Worm (Caenorhabditis elegans): ENCODE measurements around the gene T20D4.12.

Gene T20D4.12

ce11 chrV:3428697-3429096 lies 31.8 kb downstream of the T20D4.12 start, which contains the start of gene srab-20:
Gene srab-20, plus strand, starts transcription at chrV:3428997.
- TF ChIP-seq hlh-30 (tag; optimal IDR thresholded peaks at IDR 0.05; ENCODE audit: insufficient read depth) (no peak), ceh-2 (tag; optimal IDR thresholded peaks at IDR 0.05) (no peak)

- TF ChIP-seq ztf-16 (tag; optimal IDR thresholded peaks at IDR 0.05) (no peak), C38D4.7 (GFP tag; optimal IDR thresholded peaks at IDR 0.05) (no peak)
Observed at ce11 chrV:3431535-3431990, 34.7 kb downstream of the T20D4.12 start, which contains the start of the genes T20D4.19 and srj-9. Gene T20D4.19, minus strand, starts transcription at chrV:3431635. Gene srj-9, plus strand, starts transcription at chrV:3431940.

ce11 chrV:3442609-3443008 lies 45.7 kb downstream of the T20D4.12 start:
- no peak for TF ChIP-seq pros-1 (tag; optimal IDR thresholded peaks at IDR 0.05)
- TF ChIP-seq ceh-31 (tag; optimal IDR thresholded peaks at IDR 0.05): no peak
- no peak for TF ChIP-seq pat-9 (tag; optimal IDR thresholded peaks at IDR 0.05)
- no peak for TF ChIP-seq fkh-6 (tag; optimal IDR thresholded peaks at IDR 0.05)
- no peak for TF ChIP-seq unc-86 (tag; optimal IDR thresholded peaks at IDR 0.05)

- TF ChIP-seq ceh-31 (tag; optimal IDR thresholded peaks at IDR 0.05): no peak
- no peak for TF ChIP-seq fax-1 (tag; optimal IDR thresholded peaks at IDR 0.05)
- TF ChIP-seq ceh-34 (tag; optimal IDR thresholded peaks at IDR 0.05): peak; percentile 71
Observed at ce11 chrV:3444777-3445089, 47.9 kb downstream of the T20D4.12 start, which contains the start of gene cfz-2. Gene cfz-2, minus strand, starts transcription at chrV:3444877.

- TF ChIP-seq hlh-6 (tag; optimal IDR thresholded peaks at IDR 0.05): no peak
- TF ChIP-seq hlh-8 (tag; optimal IDR thresholded peaks at IDR 0.05): no peak
- TF ChIP-seq npax-4 (tag; optimal IDR thresholded peaks at IDR 0.05): no peak
- TF ChIP-seq ceh-9 (tag; optimal IDR thresholded peaks at IDR 0.05): no peak
- TF ChIP-seq ceh-18 (tag; optimal IDR thresholded peaks at IDR 0.05): no peak
- no peak for TF ChIP-seq fax-1 (tag; optimal IDR thresholded peaks at IDR 0.05)
- TF ChIP-seq K02D7.2 (tag; optimal IDR thresholded peaks at IDR 0.05): no peak
- TF ChIP-seq C38D4.7 (GFP tag; optimal IDR thresholded peaks at IDR 0.05): no peak
- TF ChIP-seq ref-2 (tag; optimal IDR thresholded peaks at IDR 0.05): peak; percentile 23
- TF ChIP-seq ceh-24 (tag; optimal IDR thresholded peaks at IDR 0.05): no peak
- TF ChIP-seq nhr-232 (tag; optimal IDR thresholded peaks at IDR 0.05): no peak
- no peak for TF ChIP-seq ceh-6 (GFP tag; optimal IDR thresholded peaks at IDR 0.05)
- TF ChIP-seq pax-1 (tag; optimal IDR thresholded peaks at IDR 0.05): no peak
- TF ChIP-seq Y22D7AL.16 (tag; optimal IDR thresholded peaks at IDR 0.05): no peak
- TF ChIP-seq ztf-16 (tag; optimal IDR thresholded peaks at IDR 0.05): no peak
- TF ChIP-seq lin-11 (tag; optimal IDR thresholded peaks at IDR 0.05): no peak
- TF ChIP-seq elt-2 (tag; optimal IDR thresholded peaks at IDR 0.05): no peak
- TF ChIP-seq ceh-19 (GFP tag; optimal IDR thresholded peaks at IDR 0.05): peak; percentile 2
- TF ChIP-seq sox-2 (GFP tag; IDR thresholded peaks at IDR 0.05): no peak
- no peak for TF ChIP-seq ceh-14 (tag; optimal IDR thresholded peaks at IDR 0.05)
- TF ChIP-seq dmd-4 (tag; optimal IDR thresholded peaks at IDR 0.05; ENCODE audit: borderline replicate concordance): no peak
- TF ChIP-seq odd-2 (tag; optimal IDR thresholded peaks at IDR 0.05): no peak
- TF ChIP-seq unc-55 (GFP tag; optimal IDR thresholded peaks at IDR 0.05): no peak
- peak; percentile 92 for TF ChIP-seq ceh-34 (tag; optimal IDR thresholded peaks at IDR 0.05)
- peak; percentile 37 for TF ChIP-seq tbx-2 (tag; optimal IDR thresholded peaks at IDR 0.05)
- TF ChIP-seq hlh-15 (tag; optimal IDR thresholded peaks at IDR 0.05): no peak
- no peak for TF ChIP-seq ttx-3 (tag; optimal IDR thresholded peaks at IDR 0.05)
- TF ChIP-seq pat-9 (tag; optimal IDR thresholded peaks at IDR 0.05): no peak
- TF ChIP-seq eyg-1 (tag; optimal IDR thresholded peaks at IDR 0.05): no peak
- TF ChIP-seq T23F11.4 (GFP tag; optimal IDR thresholded peaks at IDR 0.05): no peak
- TF ChIP-seq C08G9.2 (tag; optimal IDR thresholded peaks at IDR 0.05): no peak
- no peak for TF ChIP-seq pha-4 (tag; optimal IDR thresholded peaks at IDR 0.05)
- no peak for TF ChIP-seq unc-3 (GFP tag; conservative IDR thresholded peaks at IDR 0.05)
- TF ChIP-seq unc-3 (tag; optimal IDR thresholded peaks at IDR 0.05): no peak
- no peak for TF ChIP-seq fkh-6 (tag; optimal IDR thresholded peaks at IDR 0.05)
Observed at ce11 chrV:3445090-3445832, 48.4 kb downstream of the T20D4.12 start.
